Fruit fly (Drosophila melanogaster): ENCODE measurements around the gene CG45207.

DNA sequence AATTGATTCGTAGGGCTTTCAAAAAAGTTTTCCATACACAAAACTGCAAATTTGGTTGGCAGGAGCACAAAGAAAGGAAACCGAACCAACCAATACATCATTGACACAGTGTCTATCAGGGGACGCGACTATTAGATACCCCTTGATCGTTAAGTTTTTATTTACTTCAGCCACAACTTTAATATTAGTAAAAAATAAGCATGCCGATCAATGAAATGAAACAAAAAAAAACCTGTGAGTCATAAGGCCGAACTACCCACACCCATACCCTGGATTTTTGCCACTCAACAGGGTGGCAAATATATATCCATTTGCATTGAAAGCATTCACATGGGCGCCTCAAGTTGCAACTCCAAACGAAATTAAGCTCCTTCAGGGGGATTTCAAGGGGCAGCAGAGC lies 41.1 kb upstream of the CG45207 start:
- TF ChIP-seq EcR (GFP tag; optimal IDR thresholded peaks at IDR 0.05), result no peak
- TF ChIP-seq Dll (optimal IDR thresholded peaks at IDR 0.05), result no peak
- peak; percentile 13 for TF ChIP-seq pan (optimal IDR thresholded peaks at IDR 0.05)
- TF ChIP-seq psq (optimal IDR thresholded peaks at IDR 0.05), result no peak

Measured in whole organism.